Fruit fly (Drosophila melanogaster) whole organism, embryonic: Measurements from ENCODE around the gene Prx1.

Source experiments
- Awh ChIP-seq: fragments of 200-800 bp; sonication (Bioruptor generic); IDR thresholded peaks from 2 replicates; pipeline ENCODE4, ENCODE4 v1.3.6; 2022; ENCODE audit warnings: missing biosample characterization, missing genetic modification characterization
- Bdp1 ChIP-seq: fragments of 200-800 bp; sonication (Bioruptor generic); optimal IDR thresholded peaks from 3 replicates; lab custom pipeline; 2016; ENCODE audit warnings: missing biosample characterization, missing genetic modification characterization
- C15 ChIP-seq: fragments of 200-800 bp; sonication (Bioruptor generic); IDR thresholded peaks from 3 replicates; pipeline ENCODE4 v1.3.6; 2022; ENCODE audit warnings: missing biosample characterization, missing genetic modification characterization
- CG11696 ChIP-seq: fragments of 200-800 bp; sonication (Bioruptor generic); IDR thresholded peaks from 2 replicates; pipeline ENCODE4 v1.3.6; 2022; ENCODE audit warnings: missing biosample characterization, missing genetic modification characterization
- CG12769 ChIP-seq: fragments of 200-800 bp; sonication (Bioruptor generic); optimal IDR thresholded peaks from 2 replicates; lab custom pipeline; 2019; ENCODE audit warnings: missing biosample characterization, mild to moderate bottlenecking, missing genetic modification characterization, moderate library complexity
- CG12942 ChIP-seq: fragments of 200-800 bp; sonication (Bioruptor generic); optimal IDR thresholded peaks from 3 replicates; lab custom pipeline; 2016; ENCODE audit warnings: missing biosample characterization, missing genetic modification characterization
- CG14710 ChIP-seq: fragments of 200-800 bp; sonication (Bioruptor generic); optimal IDR thresholded peaks from 3 replicates; lab custom pipeline; 2019; ENCODE audit warnings: missing biosample characterization, mild to moderate bottlenecking, missing genetic modification characterization, moderate library complexity
- CG15514 ChIP-seq: fragments of 200-800 bp; sonication (Bioruptor generic); optimal IDR thresholded peaks from 3 replicates; lab custom pipeline; 2017; ENCODE audit warnings: missing biosample characterization, missing genetic modification characterization, mild to moderate bottlenecking, moderate library complexity, missing genetic modification reagents
- CG16863 ChIP-seq: fragments of 200-800 bp; sonication (Bioruptor generic); optimal IDR thresholded peaks from 3 replicates; lab custom pipeline; 2016; ENCODE audit warnings: missing biosample characterization, missing genetic modification characterization
- CG17186 ChIP-seq: fragments of 200-800 bp; sonication (Bioruptor generic); optimal IDR thresholded peaks from 3 replicates; lab custom pipeline; 2017; ENCODE audit warnings: missing biosample characterization, missing genetic modification reagents, missing genetic modification characterization
- CG17361 ChIP-seq: fragments of 200-800 bp; sonication (Bioruptor generic); IDR thresholded peaks from 3 replicates; pipeline ENCODE4 v1.3.6; 2022; ENCODE audit warnings: missing biosample characterization, missing genetic modification characterization
- CG17802 ChIP-seq: fragments of 200-800 bp; sonication (Bioruptor generic); optimal IDR thresholded peaks from 2 replicates; lab custom pipeline; 2018; ENCODE audit warnings: missing biosample characterization, mild to moderate bottlenecking, missing genetic modification characterization, moderate library complexity
- CG34376 ChIP-seq: fragments of 200-800 bp; sonication (Bioruptor generic); optimal IDR thresholded peaks from 2 replicates; lab custom pipeline; 2018; ENCODE audit warnings: missing biosample characterization, mild to moderate bottlenecking, missing genetic modification characterization
- CG3726 ChIP-seq: fragments of 200-800 bp; sonication (Bioruptor generic); IDR thresholded peaks from 3 replicates; pipeline ENCODE4, ENCODE4 v1.3.6; 2022; ENCODE audit warnings: missing biosample characterization, missing genetic modification characterization
- CG3838 ChIP-seq: fragments of 200-800 bp; sonication (Bioruptor generic); optimal IDR thresholded peaks from 3 replicates; lab custom pipeline; 2016; ENCODE audit warnings: missing biosample characterization, missing genetic modification characterization
- CG4854 ChIP-seq: fragments of 200-800 bp; sonication (Bioruptor generic); optimal IDR thresholded peaks from 2 replicates; lab custom pipeline; 2016; ENCODE audit warnings: missing biosample characterization, missing genetic modification characterization, inconsistent platforms
- CG7357 ChIP-seq: fragments of 200-800 bp; sonication (Bioruptor generic); IDR thresholded peaks from 3 replicates; pipeline ENCODE4 v1.3.6; 2022; ENCODE audit warnings: missing biosample characterization, missing genetic modification characterization
- CG8089 ChIP-seq: fragments of 200-800 bp; sonication (Bioruptor generic); optimal IDR thresholded peaks from 3 replicates; lab custom pipeline; 2016; ENCODE audit warnings: missing biosample characterization, missing genetic modification characterization
- CG8359 ChIP-seq: fragments of 200-800 bp; sonication (Bioruptor generic); optimal IDR thresholded peaks from 2 replicates; lab custom pipeline; 2017; ENCODE audit warnings: missing biosample characterization, mild to moderate bottlenecking, missing genetic modification characterization, borderline replicate concordance
- CG8944 ChIP-seq: fragments of 200-800 bp; sonication (Bioruptor generic); optimal IDR thresholded peaks from 3 replicates; lab custom pipeline; 2016; ENCODE audit warnings: missing biosample characterization, missing genetic modification characterization
- CoRest ChIP-seq: fragments of 200-800 bp; sonication (Bioruptor generic); optimal IDR thresholded peaks from 3 replicates; lab custom pipeline; 2018; ENCODE audit warnings: missing biosample characterization, mild to moderate bottlenecking, missing genetic modification characterization, moderate library complexity
- Dad ChIP-seq: fragments of 200-800 bp; sonication (Bioruptor generic); optimal IDR thresholded peaks from 3 replicates; lab custom pipeline; 2016; ENCODE audit warnings: missing biosample characterization, missing genetic modification characterization
- Dfd ChIP-seq, 2 experiments: fragments of >200 bp; optimal IDR thresholded peaks; 2 replicates each; lab custom pipeline; 2017; ENCODE audit warnings: missing biosample characterization in 2 of 2, missing genetic modification characterization in 2 of 2
- E2f1 ChIP-seq: fragments of 200-800 bp; sonication (Bioruptor generic); IDR thresholded peaks from 2 replicates; pipeline ENCODE4 v1.3.6; 2022; ENCODE audit warnings: missing biosample characterization, missing genetic modification characterization
- GATAe ChIP-seq: fragments of 200-800 bp; sonication (Bioruptor generic); conservative IDR thresholded peaks from 2 replicates; pipeline ENCODE4 v1.3.6; 2022; ENCODE audit warnings: missing biosample characterization, missing genetic modification characterization
- HmgD ChIP-seq: fragments of 200-800 bp; sonication (Bioruptor generic); optimal IDR thresholded peaks from 3 replicates; lab custom pipeline; 2016; ENCODE audit warnings: missing biosample characterization, missing genetic modification characterization
- Med ChIP-seq: fragments of 200-800 bp; sonication (Bioruptor generic); peaks from one replicate; lab custom pipeline; 2016; ENCODE audit warnings: missing biosample characterization, missing genetic modification characterization, mild to moderate bottlenecking, inconsistent platforms, moderate library complexity
- Poxn ChIP-seq: fragments of 200-800 bp; sonication (Bioruptor generic); IDR thresholded peaks from 2 replicates; pipeline ENCODE4 v1.3.6; 2022; ENCODE audit warnings: missing biosample characterization, missing genetic modification characterization
- Ravus ChIP-seq: fragments of 200-800 bp; sonication (Bioruptor generic); IDR thresholded peaks from 2 replicates; pipeline ENCODE4 v1.3.6; 2022; ENCODE audit warnings: missing biosample characterization, missing genetic modification characterization
- TFAM ChIP-seq: fragments of 200-800 bp; sonication (Bioruptor generic); optimal IDR thresholded peaks from 2 replicates; lab custom pipeline; 2017; ENCODE audit warnings: missing biosample characterization, missing genetic modification characterization, inconsistent platforms
- Trl ChIP-seq, 3 experiments: fragments of >200 bp in 2 of 3; fragments of 200-800 bp in 1 of 3; sonication (Bioruptor generic) in 1 of 3; optimal IDR thresholded peaks; 2 replicates in 1 of 3; 3 replicates in 2 of 3; lab custom pipeline; 2016 to 2017; ENCODE audit warnings: missing biosample characterization in 1 of 3, missing genetic modification characterization in 1 of 3
- abd-A ChIP-seq: fragments of 200-800 bp; sonication (Bioruptor generic); optimal IDR thresholded peaks from 3 replicates; lab custom pipeline; 2019; ENCODE audit warnings: missing biosample characterization, mild to moderate bottlenecking, missing genetic modification characterization, moderate library complexity
- ase ChIP-seq: fragments of 200-800 bp; sonication (Bioruptor generic); IDR thresholded peaks from 3 replicates; pipeline ENCODE4 v1.3.6; 2022; ENCODE audit warnings: missing biosample characterization, missing genetic modification characterization
- bsh ChIP-seq, 2 experiments: fragments of 200-800 bp; sonication (Bioruptor generic); optimal IDR thresholded peaks; 2 replicates each; lab custom pipeline; 2017 to 2018; ENCODE audit warnings: mild to moderate bottlenecking in 2 of 2, missing biosample characterization in 2 of 2, missing genetic modification characterization in 2 of 2, moderate library complexity in 1 of 2
- chinmo ChIP-seq: fragments of 200-800 bp; sonication (Bioruptor generic); IDR thresholded peaks from 4 replicates; pipeline ENCODE4 v1.3.6; 2022; ENCODE audit warnings: missing biosample characterization, missing genetic modification characterization; ENCODE audit not compliant: partially characterized antibody
- dimm ChIP-seq: fragments of 200-800 bp; sonication (Bioruptor generic); IDR thresholded peaks from 2 replicates; pipeline ENCODE4 v1.3.6; 2022; ENCODE audit warnings: missing biosample characterization, missing genetic modification characterization
- ewg ChIP-seq: fragments of 200-800 bp; sonication (Bioruptor generic); optimal IDR thresholded peaks from 3 replicates; lab custom pipeline; 2017; ENCODE audit warnings: mild to moderate bottlenecking, missing biosample characterization, missing genetic modification reagents, missing genetic modification characterization
- gem ChIP-seq: fragments of 200-800 bp; sonication (Bioruptor generic); optimal IDR thresholded peaks from 2 replicates; lab custom pipeline; 2019; ENCODE audit warnings: missing biosample characterization, mild to moderate bottlenecking, missing genetic modification characterization, moderate library complexity
- insv ChIP-seq, 2 experiments: fragments of 200-800 bp; sonication (Bioruptor generic); optimal IDR thresholded peaks; 3 replicates each; lab custom pipeline; 2016 to 2018; ENCODE audit warnings: missing biosample characterization in 2 of 2, missing genetic modification characterization in 2 of 2
- kah ChIP-seq: fragments of 200-800 bp; sonication (Bioruptor generic); optimal IDR thresholded peaks from 2 replicates; lab custom pipeline; 2018; ENCODE audit warnings: missing biosample characterization, mild to moderate bottlenecking, missing genetic modification characterization
- ken ChIP-seq: fragments of 200-800 bp; sonication (Bioruptor generic); IDR thresholded peaks from 3 replicates; pipeline ENCODE4 v1.3.6; 2022; ENCODE audit warnings: missing biosample characterization, missing genetic modification characterization
- nmo ChIP-seq: fragments of 200-800 bp; sonication (Bioruptor generic); optimal IDR thresholded peaks from 2 replicates; lab custom pipeline; 2018; ENCODE audit warnings: missing biosample characterization, mild to moderate bottlenecking, missing genetic modification characterization, moderate library complexity
- nom ChIP-seq: fragments of 200-800 bp; sonication (Bioruptor generic); optimal IDR thresholded peaks from 2 replicates; lab custom pipeline; 2017; ENCODE audit warnings: missing biosample characterization, missing genetic modification characterization, mild to moderate bottlenecking, moderate library complexity, missing genetic modification reagents
- oc ChIP-seq: fragments of 200-800 bp; sonication (Bioruptor generic); optimal IDR thresholded peaks from 2 replicates; lab custom pipeline; 2018; ENCODE audit warnings: missing biosample characterization, mild to moderate bottlenecking, missing genetic modification characterization, moderate library complexity
- org-1 ChIP-seq: fragments of 200-800 bp; sonication (Bioruptor generic); optimal IDR thresholded peaks from 2 replicates; lab custom pipeline; 2017; ENCODE audit warnings: missing biosample characterization, missing genetic modification characterization
- pan ChIP-seq, 4 experiments: fragments of >200 bp in 3 of 4; fragments of 200-800 bp in 1 of 4; sonication (Bioruptor generic) in 1 of 4; optimal IDR thresholded peaks in 3 of 4; IDR thresholded peaks in 1 of 4; 2 replicates each; pipeline versions ENCODE4 v1.3.6 to Lab custom; 2017 to 2022; ENCODE audit warnings: missing biosample characterization in 2 of 4, missing genetic modification characterization in 2 of 4, mixed read lengths in 1 of 4
- pros ChIP-seq: fragments of 200-800 bp; sonication (Bioruptor generic); optimal IDR thresholded peaks from 3 replicates; lab custom pipeline; 2019; ENCODE audit warnings: missing biosample characterization, mild to moderate bottlenecking, missing genetic modification characterization, moderate library complexity
- ranshi ChIP-seq: fragments of 200-800 bp; sonication (Bioruptor generic); IDR thresholded peaks from 2 replicates; pipeline ENCODE4 v1.3.6; 2022; ENCODE audit warnings: missing biosample characterization, missing genetic modification characterization
- slou ChIP-seq: fragments of 200-800 bp; sonication (Bioruptor generic); optimal IDR thresholded peaks from 3 replicates; lab custom pipeline; 2016; ENCODE audit warnings: missing biosample characterization, missing genetic modification characterization
- tgo ChIP-seq: fragments of 200-800 bp; sonication (Bioruptor generic); IDR thresholded peaks from 3 replicates; pipeline ENCODE4 v1.3.6; 2022; ENCODE audit warnings: missing biosample characterization, missing genetic modification characterization
- vvl ChIP-seq: fragments of 200-800 bp; sonication (Bioruptor generic); IDR thresholded peaks from 2 replicates; pipeline ENCODE4 v1.3.6; 2022; ENCODE audit warnings: missing biosample characterization, missing genetic modification characterization
- zen2 ChIP-seq: fragments of 200-800 bp; sonication (Bioruptor generic); IDR thresholded peaks from 3 replicates; pipeline ENCODE4 v1.3.6; 2022; ENCODE audit warnings: missing biosample characterization, missing genetic modification characterization; ENCODE audit not compliant: partially characterized antibody

The Prx1 gene

DNA sequence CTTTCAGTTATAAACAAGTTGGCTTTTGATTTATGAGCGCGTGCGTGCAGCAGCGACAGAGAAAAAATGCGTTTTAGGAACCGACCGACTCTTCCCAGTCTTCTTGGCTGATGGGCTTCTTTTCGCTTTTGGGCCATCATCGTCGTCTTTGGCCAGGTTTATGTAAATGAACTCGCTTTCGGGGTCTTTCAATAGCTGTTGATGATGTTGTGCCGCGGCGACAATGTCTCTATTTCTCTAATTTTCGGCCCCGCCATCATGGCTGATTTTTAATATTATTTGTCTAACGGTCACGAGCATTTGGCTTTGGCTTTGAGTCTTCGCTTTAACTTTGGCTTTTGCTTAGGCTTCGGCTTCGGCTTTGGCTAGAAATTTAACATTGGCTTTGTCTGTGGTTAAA lies 41.1 kb downstream of the Prx1 start:
- TF ChIP-seq Poxn (no peak), tgo (GFP tag; lab: Robert Waterston, UW) (no peak), Awh (GFP tag; lab: Robert Waterston, UW) (peak; percentile 88), Dfd (GFP tag; optimal IDR thresholded peaks at IDR 0.05; lab: Kevin White, UChicago) (no peak), CG15514 (no peak), oc (peak; percentile 46), ewg (GFP tag; lab: Kevin White, UChicago) (no peak), Trl (optimal IDR thresholded peaks at IDR 0.05; lab: Kevin White, UChicago) (no peak), Trl (GFP tag; optimal IDR thresholded peaks at IDR 0.05; lab: Kevin White, UChicago) (no peak), insv (GFP tag; optimal IDR thresholded peaks at IDR 0.05; lab: Kevin White, UChicago) (no peak), CG12942 (GFP tag; lab: Kevin White, UChicago) (no peak), CG12769 (tag; lab: Kevin White, UChicago) (peak; percentile 4), ken (no peak), CG7357 (GFP tag; lab: Robert Waterston, UW) (no peak), ase (no peak), zen2 (no peak), kah (GFP tag; lab: Kevin White, UChicago) (no peak), E2f1 (no peak), vvl (peak; percentile 58; the same call in 1 of the 2 replicates), pros (GFP tag; lab: Kevin White, UChicago) (peak; percentile 56), CG34376 (no peak), HmgD (GFP tag; lab: Kevin White, UChicago) (no peak), CG8944 (no peak), CG3726 (no peak), CG17802 (tag; lab: Kevin White, UChicago) (no peak), TFAM (GFP tag; lab: Kevin White, UChicago) (no peak), CG3838 (GFP tag; lab: Kevin White, UChicago) (no peak), GATAe (GFP tag; lab: Robert Waterston, UW) (no peak), nmo (GFP tag; lab: Kevin White, UChicago) (no peak), CG14710 (no peak), abd-A (tag; lab: Kevin White, UChicago) (peak; percentile 52), C15 (GFP tag; lab: Robert Waterston, UW) (no peak)

DNA sequence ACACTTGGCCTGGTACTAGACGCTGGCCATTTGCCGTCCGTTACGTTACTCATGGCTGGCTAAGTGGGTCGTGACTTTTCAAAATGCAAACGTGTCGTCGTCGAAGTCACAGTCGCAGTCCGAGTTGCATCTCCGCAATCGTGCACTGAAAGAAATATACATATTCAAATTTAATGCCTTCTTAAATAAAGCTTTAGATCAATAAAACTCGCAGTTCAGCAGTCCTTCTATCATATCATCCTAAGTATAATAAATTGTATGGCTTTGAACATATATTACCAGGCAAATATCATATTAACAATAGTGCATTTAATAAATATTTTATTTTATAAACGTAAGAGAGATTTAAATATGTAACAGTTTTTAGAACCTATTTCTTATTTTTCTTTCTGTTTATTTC lies 42.1 kb downstream of the Prx1 start:
- TF ChIP-seq org-1 (no peak), CG17361 (GFP tag; lab: Robert Waterston, UW) (peak; percentile 54; the same call in 1 of the 3 replicates), Bdp1 (GFP tag; lab: Kevin White, UChicago) (no peak), gem (tag; lab: Kevin White, UChicago) (peak; percentile 53), ase (no peak), CG16863 (no peak), bsh (GFP tag; optimal IDR thresholded peaks at IDR 0.05; lab: Kevin White, UChicago) (peak in 1 of 2 experiments; percentile 28), pan (optimal IDR thresholded peaks at IDR 0.05; lab: Kevin White, UChicago) (no peak), pan (GFP tag; optimal IDR thresholded peaks at IDR 0.05 in 1 of 2, IDR thresholded peaks at IDR 0.05 in 1 of 2) (no peak), dimm (GFP tag; lab: Robert Waterston, UW) (no peak), Ravus (GFP tag; lab: Robert Waterston, UW) (no peak), nom (no peak), CG8359 (GFP tag; lab: Kevin White, UChicago) (no peak), CG11696 (GFP tag; lab: Robert Waterston, UW) (no peak), CoRest (tag; lab: Kevin White, UChicago) (no peak), Med (GFP tag; lab: Kevin White, UChicago) (peak; percentile 20), chinmo (GFP tag; lab: Robert Waterston, UW) (no peak), ranshi (GFP tag; lab: Robert Waterston, UW) (no peak), CG17186 (GFP tag; lab: Kevin White, UChicago) (no peak), CG4854 (no peak), Dad (GFP tag; lab: Kevin White, UChicago) (no peak), CG8089 (GFP tag; lab: Kevin White, UChicago) (no peak), slou (no peak)
